Worm (Caenorhabditis elegans) whole organism, L2 larva: ENCODE data around the gene zig-2.

Experiments used
- C34F6.9 ChIP-seq: fragments of 150-350 bp; optimal IDR thresholded peaks from 2 replicates; lab custom pipeline; 2014; ENCODE audit warnings: missing biosample characterization, missing genetic modification characterization
- F13H6.1 ChIP-seq: sonication (generic microtip); optimal IDR thresholded peaks from 2 replicates; lab custom pipeline; 2016; ENCODE audit warnings: missing genetic modification characterization, missing compliant biosample characterization
- R02D3.7 ChIP-seq: fragments of 150-350 bp; optimal IDR thresholded peaks from 2 replicates; lab custom pipeline; 2014; ENCODE audit warnings: missing biosample characterization, missing genetic modification characterization
- Y55F3AM.14 ChIP-seq: fragments of 200-800 bp; sonication (Bioruptor generic); optimal IDR thresholded peaks from 2 replicates; lab custom pipeline; 2018; ENCODE audit warnings: mild to moderate bottlenecking, missing genetic modification characterization, missing compliant biosample characterization
- aly-2 ChIP-seq: fragments of 150-350 bp; optimal IDR thresholded peaks from 2 replicates; lab custom pipeline; 2014; ENCODE audit warnings: missing biosample characterization, missing genetic modification characterization
- ama-1 ChIP-seq: fragments of 150-350 bp; optimal IDR thresholded peaks from 2 replicates; lab custom pipeline; 2018; ENCODE audit warnings: inconsistent platforms
- blmp-1 ChIP-seq: sonication (generic microtip); optimal IDR thresholded peaks from 2 replicates; lab custom pipeline; 2017; ENCODE audit warnings: missing genetic modification characterization, mild to moderate bottlenecking, missing compliant biosample characterization, antibody characterized with exemption, moderate library complexity; ENCODE audit not compliant: insufficient read depth
- ceh-16 ChIP-seq: fragments of 150-350 bp; optimal IDR thresholded peaks from 2 replicates; lab custom pipeline; 2014; ENCODE audit warnings: missing biosample characterization, missing genetic modification characterization
- crh-2 ChIP-seq: sonication (generic microtip); optimal IDR thresholded peaks from 2 replicates; lab custom pipeline; 2017; ENCODE audit warnings: missing biosample characterization, missing genetic modification characterization
- elt-1 ChIP-seq: fragments of 150-350 bp; optimal IDR thresholded peaks from 2 replicates; lab custom pipeline; 2014; ENCODE audit warnings: missing biosample characterization, missing genetic modification characterization
- elt-3 ChIP-seq: sonication (generic microtip); optimal IDR thresholded peaks from 2 replicates; lab custom pipeline; 2017; ENCODE audit warnings: missing biosample characterization, missing genetic modification characterization
- fos-1 ChIP-seq: fragments of 150-350 bp; optimal IDR thresholded peaks from 2 replicates; lab custom pipeline; 2014; ENCODE audit warnings: missing biosample characterization, missing genetic modification characterization
- gmeb-1 ChIP-seq: fragments of 150-350 bp; optimal IDR thresholded peaks from 2 replicates; lab custom pipeline; 2014; ENCODE audit warnings: missing biosample characterization, missing genetic modification characterization
- lin-13 ChIP-seq: fragments of 150-350 bp; optimal IDR thresholded peaks from 2 replicates; lab custom pipeline; 2014; ENCODE audit warnings: missing biosample characterization, missing genetic modification reagents, missing genetic modification characterization
- lsy-2 ChIP-seq, 2 experiments: fragments of 150-350 bp in 1 of 2; sonication (generic microtip) in 1 of 2; optimal IDR thresholded peaks; 2 replicates each; lab custom pipeline; 2014 to 2017; ENCODE audit warnings: missing biosample characterization in 2 of 2, missing genetic modification characterization in 2 of 2
- mab-5 ChIP-seq: fragments of 150-350 bp; optimal IDR thresholded peaks from 2 replicates; lab custom pipeline; 2014; ENCODE audit warnings: missing biosample characterization, missing genetic modification characterization
- mbf-1 ChIP-seq: sonication (generic microtip); optimal IDR thresholded peaks from 2 replicates; lab custom pipeline; 2017; ENCODE audit warnings: missing biosample characterization, missing genetic modification characterization
- mdl-1 ChIP-seq, 2 experiments: fragments of 150-350 bp in 1 of 2; sonication (generic microtip) in 1 of 2; optimal IDR thresholded peaks; 2 replicates each; lab custom pipeline; 2017; ENCODE audit warnings: missing biosample characterization in 2 of 2, missing genetic modification characterization in 2 of 2
- nhr-10 ChIP-seq: sonication (generic microtip); optimal IDR thresholded peaks from 2 replicates; lab custom pipeline; 2017; ENCODE audit warnings: missing biosample characterization, missing genetic modification characterization
- nhr-12 ChIP-seq: fragments of 150-350 bp; optimal IDR thresholded peaks from 2 replicates; lab custom pipeline; 2014; ENCODE audit warnings: missing biosample characterization, missing genetic modification characterization
- nhr-129 ChIP-seq: fragments of 150-350 bp; optimal IDR thresholded peaks from 2 replicates; lab custom pipeline; 2014; ENCODE audit warnings: missing biosample characterization, missing genetic modification characterization
- nhr-21 ChIP-seq: fragments of 150-350 bp; optimal IDR thresholded peaks from 2 replicates; lab custom pipeline; 2014; ENCODE audit warnings: missing biosample characterization, missing genetic modification characterization
- nhr-23 ChIP-seq: fragments of 150-350 bp; optimal IDR thresholded peaks from 2 replicates; lab custom pipeline; 2014; ENCODE audit warnings: missing biosample characterization, missing genetic modification reagents, missing genetic modification characterization
- nhr-237 ChIP-seq: fragments of 150-350 bp; optimal IDR thresholded peaks from 2 replicates; lab custom pipeline; 2014; ENCODE audit warnings: missing biosample characterization, missing genetic modification characterization
- nhr-25 ChIP-seq: fragments of 150-350 bp; sonication (generic microtip); optimal IDR thresholded peaks from 3 replicates; lab custom pipeline; 2014; ENCODE audit warnings: missing biosample characterization, missing genetic modification characterization
- peb-1 ChIP-seq: fragments of 150-350 bp; optimal IDR thresholded peaks from 2 replicates; lab custom pipeline; 2014; ENCODE audit warnings: missing biosample characterization, missing genetic modification characterization
- skn-1 ChIP-seq: sonication (generic microtip); optimal IDR thresholded peaks from 2 replicates; lab custom pipeline; 2017; ENCODE audit warnings: missing biosample characterization, missing genetic modification characterization
- sma-3 ChIP-seq: sonication (generic microtip); optimal IDR thresholded peaks from 2 replicates; lab custom pipeline; 2016; ENCODE audit warnings: missing genetic modification reagents, missing genetic modification characterization, missing compliant biosample characterization
- sma-9 ChIP-seq, 2 experiments: fragments of 150-350 bp in 1 of 2; sonication (generic microtip) in 1 of 2; optimal IDR thresholded peaks; 2 replicates each; lab custom pipeline; 2014 to 2016; ENCODE audit warnings: missing genetic modification characterization in 2 of 2, mild to moderate bottlenecking in 1 of 2, missing biosample characterization in 1 of 2, missing compliant biosample characterization in 1 of 2, missing genetic modification reagents in 1 of 2, moderate library complexity in 1 of 2
- unc-39 ChIP-seq: fragments of 150-350 bp; optimal IDR thresholded peaks from 2 replicates; lab custom pipeline; 2014; ENCODE audit warnings: missing biosample characterization, missing genetic modification characterization
- unc-55 ChIP-seq: fragments of 150-350 bp; sonication (generic microtip); optimal IDR thresholded peaks from 3 replicates; lab custom pipeline; 2014; ENCODE audit warnings: missing biosample characterization, missing genetic modification reagents, missing genetic modification characterization
- unc-62 ChIP-seq: fragments of 150-350 bp; optimal IDR thresholded peaks from 2 replicates; lab custom pipeline; 2014; ENCODE audit warnings: missing biosample characterization, missing genetic modification reagents, missing genetic modification characterization
- zag-1 ChIP-seq: fragments of 150-350 bp; optimal IDR thresholded peaks from 2 replicates; lab custom pipeline; 2014; ENCODE audit warnings: missing biosample characterization, missing genetic modification characterization
- ztf-4 ChIP-seq: fragments of 150-350 bp; optimal IDR thresholded peaks from 2 replicates; lab custom pipeline; 2014; ENCODE audit warnings: missing biosample characterization, missing genetic modification characterization

Gene zig-2

DNA sequence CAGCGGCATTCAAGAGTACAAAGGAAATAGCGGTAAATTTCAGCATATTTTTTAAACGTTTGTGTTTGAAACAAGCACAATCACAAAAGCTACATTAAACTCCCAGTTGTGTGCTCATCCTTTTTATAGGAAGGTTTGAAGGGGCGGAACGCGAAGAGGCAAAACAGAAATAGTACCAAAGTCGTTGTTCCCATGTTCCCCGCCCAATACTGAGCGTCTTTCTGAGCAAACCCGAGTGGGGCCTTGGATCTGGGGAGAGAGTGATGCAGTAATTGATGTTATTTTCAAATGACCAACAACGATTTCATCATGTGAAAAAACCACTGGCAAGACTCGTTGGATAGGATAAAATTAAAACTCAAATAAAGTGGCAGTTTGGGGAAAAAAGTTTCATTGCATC is at the start of gene zig-2:
TSS of gene zig-2 (minus strand) at position 101 of the 400 bp plus-strand sequence.
- TF ChIP-seq ama-1 (lab: Kevin White, UChicago) (no peak), mbf-1 (tag; lab: Kevin White, UChicago) (no peak), C34F6.9 (tag; lab: Kevin White, UChicago) (no peak), Y55F3AM.14 (GFP tag; lab: Kevin White, UChicago) (no peak), mdl-1 (tag; optimal IDR thresholded peaks at IDR 0.05; lab: Kevin White, UChicago) (no peak), lsy-2 (tag; optimal IDR thresholded peaks at IDR 0.05; lab: Kevin White, UChicago) (no peak)

DNA sequence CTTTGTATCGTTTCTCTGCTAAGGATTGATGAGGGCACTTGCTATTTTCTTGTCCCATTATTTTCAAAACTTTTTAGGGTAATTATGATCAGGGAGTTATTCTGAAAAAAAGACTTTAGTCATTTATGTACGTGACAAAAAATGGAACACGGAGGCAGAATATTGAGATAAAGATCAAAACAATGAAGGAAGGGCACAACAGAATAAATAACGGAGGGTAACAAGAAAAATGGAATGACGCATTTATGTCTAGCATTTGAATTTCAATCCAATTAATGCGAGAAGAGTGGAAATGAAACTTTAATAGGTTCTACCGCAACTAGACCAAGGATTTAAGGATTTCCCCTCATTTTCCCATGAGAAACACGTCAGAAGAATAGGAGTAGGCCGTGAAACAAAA is 37.1 kb upstream of the zig-2 start, which contains the start of gene glb-13:
TSS of gene glb-13 (minus strand) at position 101 of the 400 bp plus-strand sequence.
- TF ChIP-seq skn-1 (tag; lab: Kevin White, UChicago), result no peak
- no peak for TF ChIP-seq mab-5
- no peak for TF ChIP-seq elt-1 (tag; lab: Kevin White, UChicago)
- TF ChIP-seq lin-13, result no peak
- no peak for TF ChIP-seq nhr-23
- no peak for TF ChIP-seq nhr-129
- no peak for TF ChIP-seq C34F6.9 (tag; lab: Kevin White, UChicago)
- no peak for TF ChIP-seq unc-39 (tag; lab: Kevin White, UChicago)
- no peak for TF ChIP-seq nhr-10 (tag; lab: Kevin White, UChicago)
- TF ChIP-seq lsy-2 (tag; optimal IDR thresholded peaks at IDR 0.05; lab: Kevin White, UChicago), result no peak

DNA sequence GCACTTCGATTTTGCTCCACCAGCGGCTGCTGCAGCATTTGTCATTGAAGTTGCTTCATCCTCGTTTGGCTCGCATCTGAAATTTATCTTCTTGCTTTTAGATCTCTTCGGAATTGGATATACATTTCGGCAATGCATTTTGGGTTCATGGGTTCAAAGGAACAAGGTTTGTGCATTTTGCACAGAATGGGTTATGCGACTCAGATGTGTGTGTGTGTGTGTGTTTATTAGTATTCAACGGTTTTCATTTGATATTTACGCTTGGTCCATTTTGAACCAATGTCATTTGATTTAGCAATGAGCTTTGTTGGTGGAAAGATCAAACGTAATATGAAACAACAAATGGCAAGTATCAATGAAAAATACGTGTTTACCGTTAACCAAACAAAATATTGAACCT is 34.5 kb upstream of the zig-2 start:
- no peak for TF ChIP-seq unc-62 (GFP tag; lab: Kevin White, UChicago)
- no peak for TF ChIP-seq nhr-12

DNA sequence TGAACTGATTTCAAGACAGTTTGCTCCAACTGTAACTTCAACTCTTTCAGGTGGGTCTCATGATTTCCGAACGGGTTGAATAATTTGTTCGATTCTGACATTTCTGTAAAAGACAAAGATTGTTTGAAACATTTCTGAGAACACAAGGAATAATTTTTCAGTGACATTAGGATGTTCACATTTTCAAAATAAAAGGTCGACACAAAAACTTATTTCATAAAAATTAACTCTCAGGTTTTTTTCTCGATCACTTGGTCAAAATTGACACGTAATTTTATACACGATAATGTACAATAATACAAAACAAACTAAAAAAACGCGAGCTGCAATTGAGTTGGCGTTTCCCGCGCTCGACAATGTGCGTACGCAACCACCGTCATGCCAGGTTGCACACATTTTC is 30.1 kb upstream of the zig-2 start, which contains the start of gene rif-1.2:
TSS of gene rif-1.2 (minus strand) at position 101 of the 400 bp plus-strand sequence.
- TF ChIP-seq lsy-2 (tag; optimal IDR thresholded peaks at IDR 0.05; lab: Kevin White, UChicago) (no peak), nhr-129 (no peak), peb-1 (tag; lab: Kevin White, UChicago) (no peak), ztf-4 (tag; lab: Kevin White, UChicago) (no peak), mdl-1 (tag; optimal IDR thresholded peaks at IDR 0.05; lab: Kevin White, UChicago) (no peak), nhr-12 (no peak), ceh-16 (tag; lab: Kevin White, UChicago) (no peak), unc-55 (no peak), mbf-1 (tag; lab: Kevin White, UChicago) (no peak), C34F6.9 (tag; lab: Kevin White, UChicago) (no peak)

DNA sequence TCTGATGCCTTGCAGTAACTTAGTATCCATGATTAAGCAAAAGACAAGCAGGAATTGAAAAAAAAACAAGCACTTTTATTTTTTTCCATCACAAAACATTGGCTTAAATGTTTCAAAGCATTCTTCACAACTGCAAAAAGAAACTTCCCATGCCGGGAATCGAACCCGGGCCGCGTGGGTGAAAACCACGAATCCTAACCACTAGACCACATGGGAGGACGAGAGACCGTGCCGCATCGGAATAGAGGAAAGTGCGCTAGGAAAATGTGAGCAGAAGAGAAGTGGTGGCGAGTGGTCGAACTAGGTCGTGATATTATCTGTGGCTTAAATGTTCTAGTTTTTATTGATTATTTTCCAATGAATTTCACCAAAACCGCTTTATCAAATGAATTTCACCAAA is 26.3 kb upstream of the zig-2 start:
- TF ChIP-seq mdl-1 (tag; optimal IDR thresholded peaks at IDR 0.05; lab: Kevin White, UChicago), result peak in 1 of 2 experiments; percentile 41
- no peak for TF ChIP-seq aly-2 (tag; lab: Kevin White, UChicago)
- TF ChIP-seq unc-55, result peak; percentile 56
- TF ChIP-seq crh-2 (tag; lab: Kevin White, UChicago), result peak; percentile 49
- TF ChIP-seq zag-1 (tag; lab: Kevin White, UChicago), result peak; percentile 35
- TF ChIP-seq ceh-16 (tag; lab: Kevin White, UChicago), result no peak
- TF ChIP-seq fos-1 (tag; lab: Kevin White, UChicago), result peak; percentile 24
- no peak for TF ChIP-seq nhr-21 (tag; lab: Kevin White, UChicago)
- no peak for TF ChIP-seq blmp-1 (tag; lab: Kevin White, UChicago)
- TF ChIP-seq gmeb-1 (tag; lab: Kevin White, UChicago), result no peak
- peak; percentile 9 for TF ChIP-seq F13H6.1 (tag; lab: Kevin White, UChicago)
- TF ChIP-seq nhr-129, result peak; percentile 76
- TF ChIP-seq C34F6.9 (tag; lab: Kevin White, UChicago), result peak; percentile 36
- TF ChIP-seq ama-1 (lab: Kevin White, UChicago), result no peak
- no peak for TF ChIP-seq unc-39 (tag; lab: Kevin White, UChicago)
- no peak for TF ChIP-seq nhr-25 (tag; lab: Kevin White, UChicago)
- no peak for TF ChIP-seq nhr-237 (tag; lab: Kevin White, UChicago)
- peak; percentile 51 for TF ChIP-seq sma-9 (GFP tag; optimal IDR thresholded peaks at IDR 0.05; lab: Kevin White, UChicago)
- TF ChIP-seq sma-9 (tag; optimal IDR thresholded peaks at IDR 0.05; lab: Kevin White, UChicago), result no peak

DNA sequence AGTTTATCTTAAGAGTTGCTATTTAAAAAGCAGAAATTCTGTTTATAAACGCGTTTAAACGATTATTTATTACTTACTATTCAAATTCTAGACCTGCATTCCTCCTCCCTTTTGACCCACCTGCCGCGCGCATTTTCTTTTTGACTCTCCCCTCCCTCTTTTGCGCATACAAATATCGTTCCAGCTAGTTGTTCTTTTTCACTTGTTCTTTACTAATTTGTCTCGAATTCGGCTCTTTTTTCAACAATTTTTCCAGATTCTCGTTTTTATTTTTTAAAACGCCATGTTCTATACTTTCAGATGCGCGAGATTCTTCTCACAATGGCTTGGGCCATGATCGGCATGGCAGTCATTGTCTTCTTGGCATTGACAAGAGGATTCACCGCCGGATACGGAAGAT is 24.1 kb upstream of the zig-2 start, which contains the start of gene F19H6.4:
TSS of gene F19H6.4 (plus strand) at position 301 of the 400 bp plus-strand sequence.
- TF ChIP-seq R02D3.7 (tag; lab: Kevin White, UChicago) (no peak), sma-3 (GFP tag; lab: Kevin White, UChicago) (no peak), fos-1 (tag; lab: Kevin White, UChicago) (no peak), skn-1 (tag; lab: Kevin White, UChicago) (no peak), unc-55 (no peak), elt-3 (no peak), unc-39 (tag; lab: Kevin White, UChicago) (no peak), mab-5 (no peak)
